Fruit fly (Drosophila melanogaster): ENCODE data around the gene Pgls.

Pgls gene

DNA sequence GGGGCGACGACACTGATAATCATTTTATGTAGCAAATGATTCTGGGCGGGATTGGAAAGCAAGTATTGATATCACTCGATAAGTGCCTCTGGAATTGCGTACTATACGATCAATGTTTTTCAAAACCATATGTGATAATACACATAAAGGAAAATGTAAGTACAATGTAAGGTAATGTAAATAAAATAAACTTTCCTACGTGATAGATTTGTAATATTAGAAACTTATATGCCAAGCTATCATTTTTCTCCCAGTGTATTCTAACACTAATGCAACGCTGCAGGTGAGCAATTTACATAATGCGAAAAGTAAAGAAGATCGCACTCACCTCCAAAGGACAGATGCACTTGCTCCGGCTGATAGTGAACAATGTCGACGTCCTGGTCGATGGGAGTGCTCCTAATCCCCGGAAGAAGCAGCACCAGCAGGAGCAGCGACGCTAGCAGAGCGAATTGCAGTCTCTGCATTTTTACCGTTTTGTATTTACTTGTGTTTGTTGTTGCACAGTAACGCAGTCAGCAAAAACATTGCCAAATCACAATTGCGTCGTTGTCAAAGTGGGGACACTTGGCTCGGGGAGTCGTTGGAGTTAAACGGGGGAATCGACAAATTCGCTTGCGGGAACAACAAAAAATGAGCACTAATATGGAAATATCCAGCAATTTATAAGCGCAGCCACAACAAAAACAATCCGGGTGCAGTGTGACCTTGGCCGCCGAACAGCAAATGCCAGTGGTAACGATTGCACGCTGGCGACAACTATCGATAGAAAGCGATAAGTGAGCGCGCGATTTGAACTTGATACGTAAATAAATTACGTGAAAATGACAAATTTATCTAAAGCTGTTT, 30.1 kb downstream of the Pgls start, which contains the start of gene CG1637:
TSS of gene CG1637 (minus strand) at position 807 of the 849 bp plus-strand sequence.
- TF ChIP-seq Sin3A (optimal IDR thresholded peaks at IDR 0.05): no peak
- no peak for TF ChIP-seq h (optimal IDR thresholded peaks at IDR 0.05)
- no peak for TF ChIP-seq ttk (optimal IDR thresholded peaks at IDR 0.05)
- TF ChIP-seq insv (optimal IDR thresholded peaks at IDR 0.05): no peak
- TF ChIP-seq psq (optimal IDR thresholded peaks at IDR 0.05): no peak
- no peak for TF ChIP-seq Myc (optimal IDR thresholded peaks at IDR 0.05)

DNA sequence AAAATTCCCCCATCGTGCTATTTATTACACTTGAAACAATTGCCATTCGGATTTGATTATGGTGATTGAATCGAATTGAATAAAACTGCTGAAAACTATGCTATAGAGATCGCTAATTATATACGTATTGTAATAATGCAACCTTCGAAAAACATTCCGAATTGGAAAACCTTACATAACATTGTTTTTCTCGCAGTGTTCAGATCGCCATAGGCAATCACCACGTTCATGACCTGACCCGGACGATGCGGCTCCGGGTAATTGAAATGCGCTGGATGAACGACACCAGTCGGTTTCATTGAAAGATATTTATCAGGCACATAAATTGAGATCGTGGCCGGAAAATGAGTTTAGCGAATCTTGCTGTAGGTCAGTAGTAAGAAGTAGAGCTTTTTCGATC, 35.5 kb downstream of the Pgls start:
- TF ChIP-seq Sin3A (optimal IDR thresholded peaks at IDR 0.05): no peak
- TF ChIP-seq ttk (optimal IDR thresholded peaks at IDR 0.05): no peak

DNA sequence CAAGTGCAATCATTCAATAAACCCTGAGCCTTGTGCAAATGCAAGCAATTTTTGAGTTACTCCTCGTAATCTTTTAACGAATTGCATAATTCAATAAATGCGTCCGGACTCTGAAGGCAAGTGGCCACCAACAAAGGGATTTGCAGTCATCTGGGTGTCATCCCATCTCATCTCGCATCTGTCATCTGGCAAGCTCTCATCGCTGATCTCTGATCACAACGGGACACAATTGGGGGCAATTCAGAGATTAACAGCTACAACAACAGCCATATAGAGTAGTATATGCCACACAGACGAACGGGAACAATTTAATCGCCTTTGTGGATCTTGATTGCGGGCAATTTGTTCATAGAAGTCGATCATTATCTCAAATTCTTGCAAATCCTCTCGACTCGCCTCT, 36.5 kb downstream of the Pgls start:
- TF ChIP-seq psq (optimal IDR thresholded peaks at IDR 0.05): no peak
- no peak for TF ChIP-seq ttk (optimal IDR thresholded peaks at IDR 0.05)
- no peak for TF ChIP-seq h (optimal IDR thresholded peaks at IDR 0.05)
- TF ChIP-seq Sin3A (optimal IDR thresholded peaks at IDR 0.05): no peak

DNA sequence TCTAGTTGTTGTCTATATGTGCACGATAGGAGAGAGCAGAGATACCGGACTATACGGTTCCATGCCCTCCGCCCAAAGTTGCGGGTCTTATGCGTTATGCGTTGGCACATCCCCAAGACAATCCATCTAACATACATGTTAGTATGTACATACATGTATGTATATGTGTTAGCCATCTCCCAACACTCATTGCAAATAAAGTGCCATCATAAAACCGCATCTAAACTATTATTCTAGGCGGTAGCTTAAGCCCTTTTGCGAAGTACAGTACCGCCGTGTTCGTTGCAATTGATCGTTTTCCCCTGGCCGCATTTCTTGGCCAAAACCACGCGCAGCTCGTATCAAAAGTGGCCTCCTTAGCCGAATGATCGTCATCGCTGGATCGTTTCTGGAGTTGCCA, 39.2 kb downstream of the Pgls start:
- TF ChIP-seq Myc (optimal IDR thresholded peaks at IDR 0.05) (no peak), psq (optimal IDR thresholded peaks at IDR 0.05) (no peak), ttk (optimal IDR thresholded peaks at IDR 0.05) (no peak), h (optimal IDR thresholded peaks at IDR 0.05) (no peak), insv (optimal IDR thresholded peaks at IDR 0.05) (no peak), Sin3A (optimal IDR thresholded peaks at IDR 0.05) (no peak)

DNA sequence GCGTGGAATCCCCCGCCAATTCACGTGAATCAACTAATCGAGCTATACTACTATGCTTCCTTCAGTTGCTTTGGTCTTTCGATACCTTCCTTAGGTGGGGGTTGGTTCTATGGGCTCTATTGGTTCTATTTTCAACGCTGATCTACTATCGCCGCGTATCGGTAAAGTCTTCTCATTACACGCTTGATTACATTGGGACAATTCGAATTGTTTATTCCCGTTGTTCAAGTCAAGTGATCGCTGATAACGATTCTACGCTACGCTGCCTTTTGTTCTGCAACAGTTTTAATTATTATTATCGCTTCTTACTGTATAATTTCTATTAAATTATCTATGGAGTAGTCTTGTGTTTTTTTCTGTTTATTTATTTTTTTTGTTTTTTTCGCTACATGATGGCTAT, 40.4 kb downstream of the Pgls start:
- no peak for TF ChIP-seq Myc (optimal IDR thresholded peaks at IDR 0.05)
- TF ChIP-seq psq (optimal IDR thresholded peaks at IDR 0.05): no peak
- no peak for TF ChIP-seq insv (optimal IDR thresholded peaks at IDR 0.05)
- TF ChIP-seq ttk (optimal IDR thresholded peaks at IDR 0.05): no peak
- TF ChIP-seq Sin3A (optimal IDR thresholded peaks at IDR 0.05): no peak
- no peak for TF ChIP-seq h (optimal IDR thresholded peaks at IDR 0.05)

dm6 chrX:10889955-10890617, 42.8 kb downstream of the Pgls start:
- TF ChIP-seq insv (optimal IDR thresholded peaks at IDR 0.05) (no peak), ttk (optimal IDR thresholded peaks at IDR 0.05) (no peak), psq (optimal IDR thresholded peaks at IDR 0.05) (no peak), h (optimal IDR thresholded peaks at IDR 0.05) (no peak), Sin3A (optimal IDR thresholded peaks at IDR 0.05) (no peak), Myc (optimal IDR thresholded peaks at IDR 0.05) (no peak)

DNA sequence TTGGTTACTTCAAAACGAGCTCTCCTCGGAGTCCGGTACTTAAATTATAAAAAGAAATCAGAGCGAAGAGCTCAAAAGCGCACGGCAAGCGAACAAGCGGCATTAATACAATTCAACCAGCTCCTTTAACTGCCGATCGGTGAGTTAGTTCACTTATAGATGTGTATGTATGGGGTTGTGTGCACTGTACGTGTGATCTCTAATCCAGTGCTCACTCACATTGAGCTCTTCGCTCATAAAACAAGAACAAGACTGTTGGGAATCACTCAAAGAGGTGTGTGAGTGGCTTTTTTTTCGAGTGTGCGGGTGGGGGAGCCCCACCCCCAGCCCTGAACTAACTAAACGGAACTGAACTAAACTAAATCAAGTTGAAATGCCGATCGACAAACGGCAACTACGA, 43.9 kb downstream of the Pgls start, which contains the start of gene Ork1:
TSS of gene Ork1 (minus strand) at position 101 of the 400 bp plus-strand sequence.
- no peak for TF ChIP-seq h (optimal IDR thresholded peaks at IDR 0.05)
- no peak for TF ChIP-seq psq (optimal IDR thresholded peaks at IDR 0.05)
- no peak for TF ChIP-seq Myc (optimal IDR thresholded peaks at IDR 0.05)
- TF ChIP-seq ttk (optimal IDR thresholded peaks at IDR 0.05): no peak
- TF ChIP-seq insv (optimal IDR thresholded peaks at IDR 0.05): no peak
- TF ChIP-seq Sin3A (optimal IDR thresholded peaks at IDR 0.05): no peak

- TF ChIP-seq ttk (optimal IDR thresholded peaks at IDR 0.05) (no peak), psq (optimal IDR thresholded peaks at IDR 0.05) (no peak), insv (optimal IDR thresholded peaks at IDR 0.05) (no peak), Myc (optimal IDR thresholded peaks at IDR 0.05) (no peak), h (optimal IDR thresholded peaks at IDR 0.05) (no peak), Sin3A (optimal IDR thresholded peaks at IDR 0.05) (no peak)
Measured at dm6 chrX:10893208-10893607, 46.0 kb downstream of the Pgls start.
